Fruit fly (Drosophila melanogaster) whole organism, prepupa: ENCODE results near the gene Tmep.

Source experiments
- Blimp-1 ChIP-seq: fragments of 200-800 bp; sonication (Bioruptor generic); optimal IDR thresholded peaks from 3 replicates; lab custom pipeline; 2017; ENCODE audit warnings: missing biosample characterization, missing genetic modification characterization, mild to moderate bottlenecking, moderate library complexity, missing genetic modification reagents
- CG10631 ChIP-seq: fragments of 200-800 bp; sonication (Bioruptor generic); optimal IDR thresholded peaks from 2 replicates; lab custom pipeline; 2016; ENCODE audit warnings: missing biosample characterization, missing genetic modification characterization
- CG11294 ChIP-seq: fragments of 200-800 bp; sonication (Bioruptor generic); IDR thresholded peaks from 2 replicates; pipeline ENCODE4 v1.3.6; 2022; ENCODE audit warnings: missing biosample characterization, missing genetic modification characterization
- CG11762 ChIP-seq: fragments of 200-800 bp; sonication (Bioruptor generic); optimal IDR thresholded peaks from 3 replicates; lab custom pipeline; 2016; ENCODE audit warnings: missing biosample characterization, missing genetic modification characterization; ENCODE audit not compliant: insufficient read depth
- CG11902 ChIP-seq: fragments of 200-800 bp; sonication (Bioruptor generic); optimal IDR thresholded peaks from 3 replicates; lab custom pipeline; 2016; ENCODE audit warnings: missing biosample characterization, missing genetic modification characterization
- CG16779 ChIP-seq: fragments of 200-800 bp; sonication (Bioruptor generic); optimal IDR thresholded peaks from 3 replicates; lab custom pipeline; 2017; ENCODE audit warnings: missing biosample characterization, mild to moderate bottlenecking, missing genetic modification characterization
- CG31627 ChIP-seq: fragments of 200-800 bp; sonication (Bioruptor generic); optimal IDR thresholded peaks from 3 replicates; lab custom pipeline; 2016; ENCODE audit warnings: missing biosample characterization, missing genetic modification characterization
- CG32006 ChIP-seq: fragments of 200-800 bp; sonication (Bioruptor generic); optimal IDR thresholded peaks from 3 replicates; lab custom pipeline; 2017; ENCODE audit warnings: missing biosample characterization, mild to moderate bottlenecking, missing genetic modification characterization
- CG3919 ChIP-seq: fragments of 200-800 bp; sonication (Bioruptor generic); optimal IDR thresholded peaks from 3 replicates; lab custom pipeline; 2016; ENCODE audit warnings: missing biosample characterization, missing genetic modification characterization
- CG6163 ChIP-seq: fragments of 200-800 bp; sonication (Bioruptor generic); IDR thresholded peaks from 3 replicates; pipeline ENCODE4 v1.3.6; 2022; ENCODE audit warnings: missing biosample characterization, missing genetic modification characterization
- CG6276 ChIP-seq: fragments of 200-800 bp; sonication (Bioruptor generic); optimal IDR thresholded peaks from 2 replicates; lab custom pipeline; 2017; ENCODE audit warnings: missing biosample characterization, mild to moderate bottlenecking, missing genetic modification characterization
- CG6792 ChIP-seq: fragments of 200-800 bp; sonication (Bioruptor generic); optimal IDR thresholded peaks from 3 replicates; lab custom pipeline; 2016; ENCODE audit warnings: missing biosample characterization, missing genetic modification characterization
- CG6854 ChIP-seq: fragments of 200-800 bp; sonication (Bioruptor generic); optimal IDR thresholded peaks from 2 replicates; lab custom pipeline; 2017; ENCODE audit warnings: missing biosample characterization, mild to moderate bottlenecking, missing genetic modification characterization
- CG7368 ChIP-seq: fragments of 200-800 bp; sonication (Bioruptor generic); optimal IDR thresholded peaks from 3 replicates; lab custom pipeline; 2016; ENCODE audit warnings: missing biosample characterization, missing genetic modification characterization
- CG8319 ChIP-seq: fragments of 200-800 bp; sonication (Bioruptor generic); optimal IDR thresholded peaks from 3 replicates; lab custom pipeline; 2016; ENCODE audit warnings: missing biosample characterization, missing genetic modification characterization
- CG9139 ChIP-seq: fragments of 200-800 bp; sonication (Bioruptor generic); optimal IDR thresholded peaks from 3 replicates; lab custom pipeline; 2017; ENCODE audit warnings: missing biosample characterization, mild to moderate bottlenecking, missing genetic modification characterization
- Eip75B ChIP-seq: fragments of 200-800 bp; sonication (Bioruptor generic); optimal IDR thresholded peaks from 3 replicates; lab custom pipeline; 2016; ENCODE audit warnings: missing biosample characterization, missing genetic modification characterization
- Eip78C ChIP-seq: fragments of 200-800 bp; sonication (Bioruptor generic); peaks from one replicate; lab custom pipeline; 2016; ENCODE audit warnings: missing biosample characterization, missing genetic modification characterization
- Eip93F ChIP-seq: fragments of 200-800 bp; sonication (Bioruptor generic); optimal IDR thresholded peaks from 2 replicates; lab custom pipeline; 2016; ENCODE audit warnings: missing biosample characterization, mild to moderate bottlenecking, missing genetic modification characterization
- Ets21C ChIP-seq: fragments of 200-800 bp; sonication (Bioruptor generic); optimal IDR thresholded peaks from 3 replicates; lab custom pipeline; 2016; ENCODE audit warnings: missing biosample characterization, missing genetic modification characterization
- Ets96B ChIP-seq: fragments of 200-800 bp; optimal IDR thresholded peaks from 2 replicates; lab custom pipeline; 2019; ENCODE audit warnings: missing biosample characterization, mild to moderate bottlenecking, missing genetic modification characterization, moderate library complexity
- Gug ChIP-seq: fragments of 200-800 bp; sonication (Bioruptor generic); IDR thresholded peaks from 2 replicates; pipeline ENCODE4 v1.3.6; 2022; ENCODE audit warnings: missing biosample characterization, missing genetic modification characterization
- Hr38 ChIP-seq: sonication (Bioruptor generic); optimal IDR thresholded peaks from 2 replicates; lab custom pipeline; 2016; ENCODE audit warnings: missing biosample characterization, missing genetic modification characterization
- Hr39 ChIP-seq: fragments of 200-800 bp; sonication (Bioruptor generic); optimal IDR thresholded peaks from 2 replicates; lab custom pipeline; 2016; ENCODE audit warnings: missing biosample characterization, missing genetic modification characterization
- Hr4 ChIP-seq: fragments of 200-800 bp; sonication (Bioruptor generic); optimal IDR thresholded peaks from 3 replicates; lab custom pipeline; 2016; ENCODE audit warnings: missing biosample characterization, missing genetic modification characterization
- Met ChIP-seq: fragments of 200-800 bp; sonication (Bioruptor generic); optimal IDR thresholded peaks from 3 replicates; lab custom pipeline; 2016; ENCODE audit warnings: missing biosample characterization, missing genetic modification characterization
- Smox ChIP-seq: fragments of 200-800 bp; sonication (Bioruptor generic); optimal IDR thresholded peaks from 3 replicates; lab custom pipeline; 2016; ENCODE audit warnings: missing biosample characterization, missing genetic modification characterization
- Sox102F ChIP-seq: fragments of 200-800 bp; sonication (Bioruptor generic); optimal IDR thresholded peaks from 2 replicates; lab custom pipeline; 2016; ENCODE audit warnings: missing biosample characterization, mild to moderate bottlenecking, missing genetic modification characterization
- Sox15 ChIP-seq: fragments of 200-800 bp; sonication (Bioruptor generic); optimal IDR thresholded peaks from 3 replicates; lab custom pipeline; 2016; ENCODE audit warnings: missing biosample characterization, missing genetic modification characterization
- achi ChIP-seq: fragments of 200-800 bp; sonication (Bioruptor generic); optimal IDR thresholded peaks from 3 replicates; lab custom pipeline; 2016; ENCODE audit warnings: missing biosample characterization, missing genetic modification characterization
- acj6 ChIP-seq: fragments of 200-800 bp; sonication (Bioruptor generic); optimal IDR thresholded peaks from 3 replicates; lab custom pipeline; 2016; ENCODE audit warnings: missing biosample characterization, missing genetic modification characterization
- cyc ChIP-seq: fragments of 200-800 bp; sonication (Bioruptor generic); optimal IDR thresholded peaks from 3 replicates; lab custom pipeline; 2016; ENCODE audit warnings: missing biosample characterization, missing genetic modification characterization
- dac ChIP-seq: fragments of 200-800 bp; sonication (Bioruptor generic); optimal IDR thresholded peaks from 2 replicates; lab custom pipeline; 2017; ENCODE audit warnings: missing biosample characterization, mild to moderate bottlenecking, missing genetic modification characterization
- dsx ChIP-seq: fragments of 200-800 bp; optimal IDR thresholded peaks from 3 replicates; lab custom pipeline; 2019; ENCODE audit warnings: missing biosample characterization, mild to moderate bottlenecking, missing genetic modification characterization, moderate library complexity; ENCODE audit not compliant: poor library complexity, severe bottlenecking
- eg ChIP-seq: fragments of 200-800 bp; sonication (Bioruptor generic); IDR thresholded peaks from 3 replicates; pipeline ENCODE4 v1.3.6; 2022; ENCODE audit warnings: missing biosample characterization, missing genetic modification characterization
- esn ChIP-seq: fragments of 200-800 bp; sonication (Bioruptor generic); optimal IDR thresholded peaks from 2 replicates; lab custom pipeline; 2016; ENCODE audit warnings: missing biosample characterization, mild to moderate bottlenecking, missing genetic modification characterization, moderate library complexity
- fd59A ChIP-seq: fragments of 200-800 bp; sonication (Bioruptor generic); optimal IDR thresholded peaks from 2 replicates; lab custom pipeline; 2017; ENCODE audit warnings: missing biosample characterization, mild to moderate bottlenecking, missing genetic modification characterization, missing genetic modification reagents
- fkh ChIP-seq: fragments of 200-800 bp; sonication (Bioruptor generic); optimal IDR thresholded peaks from 3 replicates; lab custom pipeline; 2017; ENCODE audit warnings: missing biosample characterization, mild to moderate bottlenecking, missing genetic modification characterization, moderate library complexity
- net ChIP-seq: fragments of 200-800 bp; sonication (Bioruptor generic); optimal IDR thresholded peaks from 3 replicates; lab custom pipeline; 2016; ENCODE audit warnings: missing biosample characterization, missing genetic modification characterization
- salr ChIP-seq, 2 experiments: fragments of 200-800 bp; sonication (Bioruptor generic); optimal IDR thresholded peaks; 3 replicates each; lab custom pipeline; 2016 to 2018; ENCODE audit warnings: missing biosample characterization in 2 of 2, missing genetic modification characterization in 2 of 2, mild to moderate bottlenecking in 1 of 2
- spab ChIP-seq: fragments of 200-800 bp; sonication (Bioruptor generic); optimal IDR thresholded peaks from 2 replicates; lab custom pipeline; 2017; ENCODE audit warnings: missing biosample characterization, mild to moderate bottlenecking, missing genetic modification characterization, missing genetic modification reagents
- ss ChIP-seq, 2 experiments: fragments of 200-800 bp; sonication (Bioruptor generic); optimal IDR thresholded peaks; 2 replicates in 1 of 2; 3 replicates in 1 of 2; lab custom pipeline; 2017 to 2018; ENCODE audit warnings: mild to moderate bottlenecking in 2 of 2, missing biosample characterization in 2 of 2, missing genetic modification characterization in 2 of 2, moderate library complexity in 1 of 2
- svp ChIP-seq: fragments of 200-800 bp; sonication (Bioruptor generic); peaks from one replicate; lab custom pipeline; 2016; ENCODE audit warnings: missing biosample characterization, missing genetic modification characterization
- topi ChIP-seq: fragments of 200-800 bp; sonication (Bioruptor generic); optimal IDR thresholded peaks from 3 replicates; lab custom pipeline; 2016; ENCODE audit warnings: missing biosample characterization, missing genetic modification characterization
- vri ChIP-seq: fragments of 200-800 bp; sonication (Bioruptor generic); optimal IDR thresholded peaks from 3 replicates; lab custom pipeline; 2016; ENCODE audit warnings: missing biosample characterization, mild to moderate bottlenecking, missing genetic modification characterization

The Tmep gene

dm6 chr3L:1576489-1577106 is 7.6 kb downstream of the Tmep start, which contains the start of gene CG13917 (continued):
- TF ChIP-seq CG11294 (GFP tag; lab: Robert Waterston, UW) (no peak), CG31627 (GFP tag; lab: Kevin White, UChicago) (no peak), ss (GFP tag; optimal IDR thresholded peaks at IDR 0.05; lab: Kevin White, UChicago) (peak in 1 of 2 experiments; percentile 42), Hr39 (no peak), cyc (GFP tag; lab: Kevin White, UChicago) (no peak), spab (GFP tag; lab: Kevin White, UChicago) (no peak), net (GFP tag; lab: Kevin White, UChicago) (no peak), CG7368 (no peak), CG6276 (peak; percentile 36), CG6792 (GFP tag; lab: Kevin White, UChicago) (no peak), CG10631 (GFP tag; lab: Kevin White, UChicago) (no peak), vri (no peak)

dm6 chr3L:1577338-1577737 is 8.4 kb downstream of the Tmep start:
- TF ChIP-seq eg (GFP tag; lab: Robert Waterston, UW): 0 out of 3 replicates have a peak, but pooled peaks have one; percentile 26
- no peak for TF ChIP-seq salr (GFP tag; optimal IDR thresholded peaks at IDR 0.05; lab: Kevin White, UChicago)

dm6 chr3L:1578391-1578948 is 9.5 kb downstream of the Tmep start:
- TF ChIP-seq Gug (no peak), Hr4 (peak; percentile 1), CG7368 (no peak), Hr38 (GFP tag; lab: Kevin White, UChicago) (no peak), CG6854 (GFP tag; lab: Kevin White, UChicago) (no peak), Ets21C (no peak), CG3919 (GFP tag; lab: Kevin White, UChicago) (peak; percentile 5), esn (no peak), CG9139 (no peak), Blimp-1 (GFP tag; lab: Kevin White, UChicago) (no peak), eg (GFP tag; lab: Robert Waterston, UW) (no peak), topi (GFP tag; lab: Kevin White, UChicago) (no peak), dac (GFP tag; lab: Kevin White, UChicago) (no peak), acj6 (no peak), CG16779 (tag; lab: Kevin White, UChicago) (no peak), CG11762 (GFP tag; lab: Kevin White, UChicago) (no peak), CG11294 (GFP tag; lab: Robert Waterston, UW) (no peak), Sox102F (GFP tag; lab: Kevin White, UChicago) (no peak), CG6163 (peak; percentile 33; the same call in 1 of the 3 replicates), fkh (GFP tag; lab: Kevin White, UChicago) (peak; percentile 64), CG11902 (GFP tag; lab: Kevin White, UChicago) (no peak), Sox15 (GFP tag; lab: Kevin White, UChicago) (no peak), Ets96B (tag; lab: Kevin White, UChicago) (no peak), Eip78C (peak; percentile 52), Met (GFP tag; lab: Kevin White, UChicago) (no peak), achi (peak; percentile 19), CG8319 (GFP tag; lab: Kevin White, UChicago) (no peak), ss (GFP tag; optimal IDR thresholded peaks at IDR 0.05; lab: Kevin White, UChicago) (no peak), vri (no peak), Smox (GFP tag; lab: Kevin White, UChicago) (no peak), net (GFP tag; lab: Kevin White, UChicago) (no peak), Eip75B (no peak), CG6792 (GFP tag; lab: Kevin White, UChicago) (no peak), salr (GFP tag; optimal IDR thresholded peaks at IDR 0.05; lab: Kevin White, UChicago) (no peak), svp (GFP tag; lab: Kevin White, UChicago) (peak; percentile 61), cyc (GFP tag; lab: Kevin White, UChicago) (no peak), CG6276 (no peak), CG10631 (GFP tag; lab: Kevin White, UChicago) (no peak), spab (GFP tag; lab: Kevin White, UChicago) (no peak), fd59A (no peak), Eip93F (GFP tag; lab: Kevin White, UChicago) (no peak), CG32006 (GFP tag; lab: Kevin White, UChicago) (no peak), dsx (GFP tag; lab: Kevin White, UChicago) (no peak)
